Worm (Caenorhabditis elegans): ENCODE data around the gene ZK154.4.
A peak's percentile ranks its signal among the peaks of the same experiment; 100 is the strongest.

The ZK154.4 gene

DNA sequence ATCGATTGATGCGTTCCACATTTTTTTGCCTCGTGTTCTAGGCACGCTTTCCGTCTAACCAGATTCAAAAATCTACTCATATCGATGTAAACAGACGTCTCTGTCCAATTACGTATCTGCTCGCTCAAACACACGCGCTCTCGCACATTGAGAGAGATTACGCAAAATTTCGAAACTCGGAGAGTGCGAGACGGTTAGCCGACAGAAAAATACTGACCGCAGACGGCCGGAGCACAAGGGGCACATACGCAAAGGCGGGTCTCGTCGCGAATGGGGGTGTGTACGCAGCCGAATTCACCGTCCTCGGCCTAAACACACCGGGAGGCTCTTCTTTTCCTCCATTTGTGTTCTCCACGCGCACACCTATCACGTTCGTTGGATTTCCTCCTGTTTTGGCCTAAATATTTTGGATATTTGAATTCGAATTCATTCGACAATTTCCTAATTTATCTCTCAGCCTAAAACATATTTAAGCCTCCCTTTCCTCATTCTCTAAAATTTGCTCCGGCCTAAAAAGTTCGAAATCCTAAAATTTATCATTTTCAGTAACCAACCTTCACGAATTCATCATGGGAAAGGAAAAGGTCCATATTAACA is 41.0 kb upstream of the ZK154.4 start, which contains the start of gene eef-1A.2:
eef-1A.2 (plus strand) TSS at position 547 of the 597 bp plus-strand sequence.
- TF ChIP-seq lin-39 (tag; optimal IDR thresholded peaks at IDR 0.05) = peak; percentile 98
- TF ChIP-seq fos-1 (tag; optimal IDR thresholded peaks at IDR 0.05) = peak; percentile 35
- peak; percentile 96 for TF ChIP-seq jun-1 (tag; optimal IDR thresholded peaks at IDR 0.05)
- peak; percentile 86 for TF ChIP-seq elt-2 (tag; optimal IDR thresholded peaks at IDR 0.05)
- TF ChIP-seq nhr-43 (tag; optimal IDR thresholded peaks at IDR 0.05; ENCODE audit: poor library complexity, severe bottlenecking) = peak; percentile 61
- peak; percentile 93 for TF ChIP-seq lin-15B (tag; optimal IDR thresholded peaks at IDR 0.05)
- peak; percentile 29 for TF ChIP-seq ceh-82 (tag; optimal IDR thresholded peaks at IDR 0.05)
- peak; percentile 78 for TF ChIP-seq snpc-4 (tag; optimal IDR thresholded peaks at IDR 0.05)
- peak in 1 of 3 experiments; percentile 82 for TF ChIP-seq elt-3 (tag; optimal IDR thresholded peaks at IDR 0.05)
- no peak for TF ChIP-seq aly-2 (tag; optimal IDR thresholded peaks at IDR 0.05)
- TF ChIP-seq ceh-28 (tag; optimal IDR thresholded peaks at IDR 0.05) = peak; percentile 98
- TF ChIP-seq ztf-4 (tag; optimal IDR thresholded peaks at IDR 0.05) = peak; percentile 51
- TF ChIP-seq hmg-11 (tag; optimal IDR thresholded peaks at IDR 0.05) = peak; percentile 83
- peak; percentile 77 for TF ChIP-seq egl-27 (tag; optimal IDR thresholded peaks at IDR 0.05)
- TF ChIP-seq nfya-1 (tag; optimal IDR thresholded peaks at IDR 0.05; ENCODE audit: insufficient read depth) = peak; percentile 98
- TF ChIP-seq nhr-237 (tag; optimal IDR thresholded peaks at IDR 0.05) = no peak
- TF ChIP-seq nhr-28 (tag; optimal IDR thresholded peaks at IDR 0.05) = no peak
- peak; percentile 29 for TF ChIP-seq ceh-9 (tag; optimal IDR thresholded peaks at IDR 0.05)
- TF ChIP-seq nhr-12 (tag; optimal IDR thresholded peaks at IDR 0.05) = no peak
- TF ChIP-seq unc-62 (GFP tag; optimal IDR thresholded peaks at IDR 0.05) = peak; percentile 75
- peak; percentile 95 for TF ChIP-seq mdl-1 (tag; optimal IDR thresholded peaks at IDR 0.05)
- TF ChIP-seq ztf-11 (tag; optimal IDR thresholded peaks at IDR 0.05) = no peak
- TF ChIP-seq pqm-1 (tag; optimal IDR thresholded peaks at IDR 0.05) = peak; percentile 84
- TF ChIP-seq nhr-11 (tag; optimal IDR thresholded peaks at IDR 0.05) = peak; percentile 81
- TF ChIP-seq elt-1 (tag; optimal IDR thresholded peaks at IDR 0.05) = peak; percentile 52
- peak; percentile 79 for TF ChIP-seq R02D3.7 (tag; optimal IDR thresholded peaks at IDR 0.05)
- no peak for TF ChIP-seq sea-2 (GFP tag; optimal IDR thresholded peaks at IDR 0.05)
- TF ChIP-seq fkh-2 (tag; optimal IDR thresholded peaks at IDR 0.05) = peak; percentile 74
- TF ChIP-seq egl-5 (tag; optimal IDR thresholded peaks at IDR 0.05) = peak; percentile 96
- peak; percentile 99 for TF ChIP-seq pha-4 (tag; optimal IDR thresholded peaks at IDR 0.05)
- peak; percentile 89 for TF ChIP-seq skn-1 (tag; optimal IDR thresholded peaks at IDR 0.05)
- peak; percentile 43 for TF ChIP-seq zag-1 (tag; optimal IDR thresholded peaks at IDR 0.05)
- TF ChIP-seq nhr-23 (tag; optimal IDR thresholded peaks at IDR 0.05) = peak; percentile 91
- peak; percentile 12 for TF ChIP-seq ZK546.5 (tag; optimal IDR thresholded peaks at IDR 0.05)
- peak; percentile 70 for TF ChIP-seq ama-1 (optimal IDR thresholded peaks at IDR 0.05)
- no peak for TF ChIP-seq daf-12 (tag; optimal IDR thresholded peaks at IDR 0.05)
- no peak for TF ChIP-seq nhr-67 (tag; optimal IDR thresholded peaks at IDR 0.05)
- TF ChIP-seq nhr-76 (tag; optimal IDR thresholded peaks at IDR 0.05) = no peak
- no peak for TF ChIP-seq mml-1 (tag; optimal IDR thresholded peaks at IDR 0.05)
- TF ChIP-seq tbx-2 (tag; optimal IDR thresholded peaks at IDR 0.05) = peak; percentile 76
- TF ChIP-seq unc-39 (tag; optimal IDR thresholded peaks at IDR 0.05) = no peak
- TF ChIP-seq nhr-25 (tag; optimal IDR thresholded peaks at IDR 0.05) = peak; percentile 93
- peak in 1 of 2 experiments; percentile 18 for TF ChIP-seq eor-1 (tag; optimal IDR thresholded peaks at IDR 0.05)
- TF ChIP-seq nhr-77 (tag; optimal IDR thresholded peaks at IDR 0.05) = peak; percentile 71
- TF ChIP-seq lsy-12 (tag; optimal IDR thresholded peaks at IDR 0.05) = peak; percentile 92
- peak; percentile 49 for TF ChIP-seq ceh-16 (tag; optimal IDR thresholded peaks at IDR 0.05)
- TF ChIP-seq fkh-10 (GFP tag; optimal IDR thresholded peaks at IDR 0.05) = peak; percentile 99

Data from whole organism, L3 larva.